Fruit fly (Drosophila melanogaster) whole organism, embryonic: ENCODE data around the gene Pa1.

Source experiments
- B-H2 ChIP-seq: fragments of 200-800 bp; sonication (Bioruptor generic); optimal IDR thresholded peaks from 2 replicates; lab custom pipeline; 2018; ENCODE audit warnings: missing biosample characterization, mild to moderate bottlenecking, missing genetic modification characterization
- CG10321 ChIP-seq: fragments of 200-800 bp; sonication (Bioruptor generic); IDR thresholded peaks from 2 replicates; pipeline ENCODE4 v1.3.6; 2022; ENCODE audit warnings: missing biosample characterization, missing genetic modification characterization
- CG11085 ChIP-seq: fragments of 200-800 bp; sonication (Bioruptor generic); IDR thresholded peaks from 2 replicates; pipeline ENCODE4 v1.3.6; 2022; ENCODE audit warnings: missing biosample characterization, missing genetic modification characterization
- CG11398 ChIP-seq: fragments of 200-800 bp; sonication (Bioruptor generic); optimal IDR thresholded peaks from 2 replicates; lab custom pipeline; 2016; ENCODE audit warnings: missing biosample characterization, missing genetic modification characterization
- CG15269 ChIP-seq: fragments of 200-800 bp; sonication (Bioruptor generic); optimal IDR thresholded peaks from 2 replicates; lab custom pipeline; 2018; ENCODE audit warnings: missing biosample characterization, mild to moderate bottlenecking, missing genetic modification characterization, moderate library complexity
- CG15479 ChIP-seq: fragments of 200-800 bp; sonication (Bioruptor generic); optimal IDR thresholded peaks from 3 replicates; lab custom pipeline; 2019; ENCODE audit warnings: missing biosample characterization, mild to moderate bottlenecking, missing genetic modification characterization, moderate library complexity
- CG1602 ChIP-seq: fragments of 200-800 bp; sonication (Bioruptor generic); optimal IDR thresholded peaks from 3 replicates; lab custom pipeline; 2016; ENCODE audit warnings: missing biosample characterization, missing genetic modification characterization
- CG16815 ChIP-seq: fragments of 200-800 bp; sonication (Bioruptor generic); optimal IDR thresholded peaks from 3 replicates; lab custom pipeline; 2017; ENCODE audit warnings: missing biosample characterization, mild to moderate bottlenecking, missing genetic modification characterization
- CG17186 ChIP-seq: fragments of 200-800 bp; sonication (Bioruptor generic); optimal IDR thresholded peaks from 3 replicates; lab custom pipeline; 2017; ENCODE audit warnings: missing biosample characterization, missing genetic modification reagents, missing genetic modification characterization
- CG17568 ChIP-seq: fragments of 200-800 bp; sonication (Bioruptor generic); optimal IDR thresholded peaks from 2 replicates; lab custom pipeline; 2018; ENCODE audit warnings: missing biosample characterization, mild to moderate bottlenecking, missing genetic modification characterization, moderate library complexity
- CG18764 ChIP-seq: fragments of 200-800 bp; sonication (Bioruptor generic); optimal IDR thresholded peaks from 3 replicates; lab custom pipeline; 2016; ENCODE audit warnings: missing biosample characterization, missing genetic modification characterization
- CG2199 ChIP-seq: fragments of 200-800 bp; sonication (Bioruptor generic); IDR thresholded peaks from 3 replicates; pipeline ENCODE4 v1.3.6; 2022; ENCODE audit warnings: missing biosample characterization, missing genetic modification characterization
- CG30431 ChIP-seq: fragments of 200-800 bp; sonication (Bioruptor generic); optimal IDR thresholded peaks from 2 replicates; lab custom pipeline; 2017; ENCODE audit warnings: missing biosample characterization, missing genetic modification characterization
- CG32767 ChIP-seq: fragments of 200-800 bp; sonication (Bioruptor generic); IDR thresholded peaks from 2 replicates; pipeline ENCODE4 v1.3.6; 2022; ENCODE audit warnings: missing biosample characterization, missing genetic modification characterization
- CG33213 ChIP-seq: fragments of 200-800 bp; sonication (Bioruptor generic); optimal IDR thresholded peaks from 3 replicates; lab custom pipeline; 2016; ENCODE audit warnings: missing biosample characterization, missing genetic modification characterization
- CG4404 ChIP-seq: fragments of 200-800 bp; sonication (Bioruptor generic); IDR thresholded peaks from 2 replicates; pipeline ENCODE4 v1.3.6; 2022; ENCODE audit warnings: missing biosample characterization, missing genetic modification characterization
- CG6765 ChIP-seq: fragments of 200-800 bp; sonication (Bioruptor generic); optimal IDR thresholded peaks from 3 replicates; lab custom pipeline; 2017; ENCODE audit warnings: missing biosample characterization, mild to moderate bottlenecking, missing genetic modification characterization
- CG8924 ChIP-seq: fragments of 200-800 bp; optimal IDR thresholded peaks from 3 replicates; lab custom pipeline; 2019; ENCODE audit warnings: missing biosample characterization, mild to moderate bottlenecking, missing genetic modification characterization, moderate library complexity
- CG8944 ChIP-seq: fragments of 200-800 bp; sonication (Bioruptor generic); optimal IDR thresholded peaks from 3 replicates; lab custom pipeline; 2016; ENCODE audit warnings: missing biosample characterization, missing genetic modification characterization
- CG9932 ChIP-seq: fragments of 200-800 bp; sonication (Bioruptor generic); IDR thresholded peaks from 2 replicates; pipeline ENCODE4 v1.3.6; 2022; ENCODE audit warnings: missing biosample characterization, missing genetic modification characterization
- Dref ChIP-seq: fragments of 200-800 bp; sonication (Bioruptor generic); IDR thresholded peaks from 2 replicates; pipeline ENCODE4 v1.3.6; 2022; ENCODE audit warnings: missing biosample characterization, missing genetic modification characterization
- Hr51 ChIP-seq, 2 experiments: fragments of 200-800 bp; sonication (Bioruptor generic); optimal IDR thresholded peaks; 2 replicates in 1 of 2; 3 replicates in 1 of 2; lab custom pipeline; 2016 to 2018; ENCODE audit warnings: missing biosample characterization in 2 of 2, missing genetic modification characterization in 2 of 2, mild to moderate bottlenecking in 1 of 2, moderate library complexity in 1 of 2
- Kr ChIP-seq: fragments of 200-800 bp; sonication (Bioruptor generic); optimal IDR thresholded peaks from 2 replicates; lab custom pipeline; 2017; ENCODE audit warnings: missing biosample characterization, mild to moderate bottlenecking, missing genetic modification characterization
- NFAT ChIP-seq: fragments of 200-800 bp; sonication (Bioruptor generic); IDR thresholded peaks from 2 replicates; pipeline ENCODE4 v1.3.6; 2022; ENCODE audit warnings: missing biosample characterization, missing genetic modification characterization
- NK7.1 ChIP-seq: fragments of 200-800 bp; sonication (Bioruptor generic); optimal IDR thresholded peaks from 3 replicates; lab custom pipeline; 2016; ENCODE audit warnings: missing biosample characterization, missing genetic modification characterization
- Nf-YC ChIP-seq: fragments of 200-800 bp; optimal IDR thresholded peaks from 3 replicates; lab custom pipeline; 2019; ENCODE audit warnings: missing biosample characterization, mild to moderate bottlenecking, missing genetic modification characterization, moderate library complexity
- Oaz ChIP-seq: fragments of 200-800 bp; sonication (Bioruptor generic); IDR thresholded peaks from 2 replicates; pipeline ENCODE4 v1.3.6; 2022; ENCODE audit warnings: missing biosample characterization, missing genetic modification characterization
- Oli ChIP-seq: fragments of 200-800 bp; sonication (Bioruptor generic); optimal IDR thresholded peaks from 2 replicates; lab custom pipeline; 2018; ENCODE audit warnings: missing biosample characterization, mild to moderate bottlenecking, missing genetic modification characterization, moderate library complexity
- PHDP ChIP-seq: fragments of 200-800 bp; sonication (Bioruptor generic); optimal IDR thresholded peaks from 3 replicates; lab custom pipeline; 2018; ENCODE audit warnings: missing biosample characterization, mild to moderate bottlenecking, missing genetic modification characterization, moderate library complexity
- Pdp1 ChIP-seq, 2 experiments: fragments of 200-800 bp; sonication (Bioruptor generic); optimal IDR thresholded peaks; 3 replicates each; lab custom pipeline; 2016; ENCODE audit warnings: missing biosample characterization in 2 of 2, missing genetic modification characterization in 2 of 2, mild to moderate bottlenecking in 1 of 2, moderate library complexity in 1 of 2
- Sox102F ChIP-seq: fragments of 200-800 bp; sonication (Bioruptor generic); optimal IDR thresholded peaks from 2 replicates; lab custom pipeline; 2018; ENCODE audit warnings: missing biosample characterization, mild to moderate bottlenecking, missing genetic modification characterization, moderate library complexity
- aop ChIP-seq: fragments of 200-800 bp; sonication (Bioruptor generic); IDR thresholded peaks from 2 replicates; pipeline ENCODE4 v1.3.6; 2022; ENCODE audit warnings: missing biosample characterization, missing genetic modification characterization
- ap ChIP-seq: fragments of 200-800 bp; sonication (Bioruptor generic); IDR thresholded peaks from 2 replicates; pipeline ENCODE4 v1.3.6; 2022; ENCODE audit warnings: missing biosample characterization, missing genetic modification characterization
- az2 ChIP-seq: fragments of 200-800 bp; sonication (Bioruptor generic); optimal IDR thresholded peaks from 3 replicates; lab custom pipeline; 2016; ENCODE audit warnings: missing biosample characterization, missing genetic modification characterization
- bigmax ChIP-seq: fragments of 200-800 bp; sonication (Bioruptor generic); optimal IDR thresholded peaks from 2 replicates; lab custom pipeline; 2018; ENCODE audit warnings: missing biosample characterization, mild to moderate bottlenecking, missing genetic modification characterization
- bsh ChIP-seq, 2 experiments: fragments of 200-800 bp; sonication (Bioruptor generic); optimal IDR thresholded peaks; 2 replicates each; lab custom pipeline; 2017 to 2018; ENCODE audit warnings: mild to moderate bottlenecking in 2 of 2, missing biosample characterization in 2 of 2, missing genetic modification characterization in 2 of 2, moderate library complexity in 1 of 2
- cg ChIP-seq: fragments of 200-800 bp; sonication (Bioruptor generic); optimal IDR thresholded peaks from 3 replicates; lab custom pipeline; 2019; ENCODE audit warnings: missing biosample characterization, mild to moderate bottlenecking, missing genetic modification characterization, moderate library complexity
- dpn ChIP-seq, 2 experiments: fragments of 200-800 bp; sonication (Bioruptor generic); optimal IDR thresholded peaks; 3 replicates each; lab custom pipeline; 2016; ENCODE audit warnings: missing biosample characterization in 2 of 2, missing genetic modification characterization in 2 of 2
- fd96Cb ChIP-seq: fragments of 200-800 bp; sonication (Bioruptor generic); optimal IDR thresholded peaks from 2 replicates; lab custom pipeline; 2018; ENCODE audit warnings: missing biosample characterization, mild to moderate bottlenecking, missing genetic modification characterization, moderate library complexity
- fu2 ChIP-seq: fragments of 200-800 bp; sonication (Bioruptor generic); optimal IDR thresholded peaks from 2 replicates; lab custom pipeline; 2016; ENCODE audit warnings: missing biosample characterization, missing genetic modification characterization
- gem ChIP-seq: fragments of 200-800 bp; sonication (Bioruptor generic); optimal IDR thresholded peaks from 2 replicates; lab custom pipeline; 2019; ENCODE audit warnings: missing biosample characterization, mild to moderate bottlenecking, missing genetic modification characterization, moderate library complexity
- hth ChIP-seq: fragments of >200 bp; optimal IDR thresholded peaks from 2 replicates; lab custom pipeline; 2017; ENCODE audit warnings: inconsistent platforms
- kni ChIP-seq: fragments of 200-800 bp; sonication (Bioruptor generic); optimal IDR thresholded peaks from 3 replicates; lab custom pipeline; 2017; ENCODE audit warnings: mild to moderate bottlenecking, missing biosample characterization, missing genetic modification reagents, missing genetic modification characterization
- nerfin-1 ChIP-seq: fragments of 200-800 bp; sonication (Bioruptor generic); optimal IDR thresholded peaks from 3 replicates; lab custom pipeline; 2019; ENCODE audit warnings: missing biosample characterization, mild to moderate bottlenecking, missing genetic modification characterization, moderate library complexity
- pfk ChIP-seq: fragments of 200-800 bp; sonication (Bioruptor generic); optimal IDR thresholded peaks from 2 replicates; lab custom pipeline; 2018; ENCODE audit warnings: missing biosample characterization, mild to moderate bottlenecking, missing genetic modification characterization, moderate library complexity
- pros ChIP-seq: fragments of 200-800 bp; sonication (Bioruptor generic); optimal IDR thresholded peaks from 3 replicates; lab custom pipeline; 2019; ENCODE audit warnings: missing biosample characterization, mild to moderate bottlenecking, missing genetic modification characterization, moderate library complexity
- tgo ChIP-seq: fragments of 200-800 bp; sonication (Bioruptor generic); IDR thresholded peaks from 3 replicates; pipeline ENCODE4 v1.3.6; 2022; ENCODE audit warnings: missing biosample characterization, missing genetic modification characterization
- toy ChIP-seq: fragments of 200-800 bp; sonication (Bioruptor generic); IDR thresholded peaks from 2 replicates; pipeline ENCODE4 v1.3.6; 2022; ENCODE audit warnings: missing biosample characterization, missing genetic modification characterization
- trh ChIP-seq: fragments of 200-800 bp; sonication (Bioruptor generic); optimal IDR thresholded peaks from 2 replicates; lab custom pipeline; 2016; ENCODE audit warnings: missing biosample characterization, missing genetic modification characterization
- zen ChIP-seq: fragments of 200-800 bp; sonication (Bioruptor generic); optimal IDR thresholded peaks from 3 replicates; lab custom pipeline; 2018; ENCODE audit warnings: missing biosample characterization, mild to moderate bottlenecking, missing genetic modification characterization, moderate library complexity
- zfh1 ChIP-seq: fragments of 200-800 bp; sonication (Bioruptor generic); IDR thresholded peaks from 3 replicates; pipeline ENCODE4 v1.3.6; 2022; ENCODE audit warnings: missing biosample characterization, missing genetic modification characterization

Gene Pa1

dm6 chrX:11384023-11384444 lies 25.0 kb downstream of the Pa1 start (continued):
- TF ChIP-seq CG15269 (tag; lab: Kevin White, UChicago) = peak; percentile 76
- peak; percentile 71; the same call in 1 of the 2 replicates for TF ChIP-seq NFAT
- TF ChIP-seq Oli (tag; lab: Kevin White, UChicago) = peak; percentile 60
- TF ChIP-seq CG1602 = peak; percentile 19
- no peak for TF ChIP-seq CG17186
- peak; percentile 18 for TF ChIP-seq CG16815 (GFP tag; lab: Kevin White, UChicago)
- peak; percentile 16 for TF ChIP-seq CG30431 (GFP tag; lab: Kevin White, UChicago)
- peak; percentile 25 to 70 for TF ChIP-seq Hr51 (GFP tag; optimal IDR thresholded peaks at IDR 0.05; lab: Kevin White, UChicago)
- peak; percentile 62 to 63 for TF ChIP-seq dpn (GFP tag; optimal IDR thresholded peaks at IDR 0.05; lab: Kevin White, UChicago)
- no peak for TF ChIP-seq Kr (GFP tag; lab: Kevin White, UChicago)
- TF ChIP-seq hth = no peak
- TF ChIP-seq fd96Cb (tag; lab: Kevin White, UChicago) = peak; percentile 36
- peak; percentile 6 for TF ChIP-seq zen
- peak; percentile 90 for TF ChIP-seq CG9932 (GFP tag; lab: Robert Waterston, UW)
- peak; percentile 9 for TF ChIP-seq fu2 (GFP tag; lab: Kevin White, UChicago)
- no peak for TF ChIP-seq nerfin-1 (tag; lab: Kevin White, UChicago)
- no peak for TF ChIP-seq CG15479 (GFP tag; lab: Kevin White, UChicago)
- no peak for TF ChIP-seq kni (GFP tag; lab: Kevin White, UChicago)
- TF ChIP-seq CG17568 (GFP tag; lab: Kevin White, UChicago) = peak; percentile 44
- TF ChIP-seq CG8924 (tag; lab: Kevin White, UChicago) = peak; percentile 61
- TF ChIP-seq B-H2 (GFP tag; lab: Kevin White, UChicago) = peak; percentile 58
- peak; percentile 54; the same call in 1 of the 2 replicates for TF ChIP-seq CG32767 (GFP tag; lab: Robert Waterston, UW)
- peak; percentile 46; the same call in 1 of the 2 replicates for TF ChIP-seq toy (GFP tag; lab: Robert Waterston, UW)
- TF ChIP-seq Sox102F (GFP tag; lab: Kevin White, UChicago) = peak; percentile 60
- TF ChIP-seq cg (GFP tag; lab: Kevin White, UChicago) = no peak
- TF ChIP-seq bigmax (GFP tag; lab: Kevin White, UChicago) = no peak
- TF ChIP-seq CG11085 (GFP tag; lab: Robert Waterston, UW) = peak; percentile 84
- peak; percentile 62 for TF ChIP-seq CG4404 (GFP tag; lab: Robert Waterston, UW)
- TF ChIP-seq trh (GFP tag; lab: Kevin White, UChicago) = no peak
- TF ChIP-seq az2 (GFP tag; lab: Kevin White, UChicago) = peak; percentile 21
- TF ChIP-seq gem (tag; lab: Kevin White, UChicago) = peak; percentile 75
- TF ChIP-seq aop = no peak
- no peak for TF ChIP-seq pros (GFP tag; lab: Kevin White, UChicago)
- peak; percentile 32 for TF ChIP-seq Nf-YC (tag; lab: Kevin White, UChicago)
- peak; percentile 65 to 74 for TF ChIP-seq Pdp1 (GFP tag; optimal IDR thresholded peaks at IDR 0.05; lab: Kevin White, UChicago)
- peak; percentile 64 for TF ChIP-seq Oaz (GFP tag; lab: Robert Waterston, UW)
- peak; percentile 71 for TF ChIP-seq PHDP
- peak; percentile 2 for TF ChIP-seq NK7.1 (GFP tag; lab: Kevin White, UChicago)
- peak; percentile 69 for TF ChIP-seq pfk (GFP tag; lab: Kevin White, UChicago)
- peak; percentile 21 for TF ChIP-seq CG8944
- TF ChIP-seq tgo = peak; percentile 79
- no peak for TF ChIP-seq CG2199 (GFP tag; lab: Robert Waterston, UW)
- TF ChIP-seq zfh1 (GFP tag; lab: Robert Waterston, UW) = peak; percentile 45; the same call in 1 of the 3 replicates
- TF ChIP-seq Dref (GFP tag; lab: Robert Waterston, UW) = no peak
- TF ChIP-seq CG33213 (GFP tag; lab: Kevin White, UChicago) = no peak
- no peak for TF ChIP-seq CG11398 (GFP tag; lab: Kevin White, UChicago)
- peak; percentile 59 for TF ChIP-seq ap (GFP tag; lab: Robert Waterston, UW)
- TF ChIP-seq CG6765 (GFP tag; lab: Kevin White, UChicago) = peak; percentile 64
- no peak for TF ChIP-seq bsh (GFP tag; optimal IDR thresholded peaks at IDR 0.05; lab: Kevin White, UChicago)
- TF ChIP-seq CG10321 (GFP tag; lab: Robert Waterston, UW) = peak; percentile 47; the same call in 1 of the 2 replicates
- TF ChIP-seq CG18764 = peak; percentile 18
